Fruit fly (Drosophila melanogaster): ENCODE measurements around the gene CG11885.
A peak's percentile ranks its signal among the peaks of the same experiment; 100 is the strongest.

CG11885 gene

DNA sequence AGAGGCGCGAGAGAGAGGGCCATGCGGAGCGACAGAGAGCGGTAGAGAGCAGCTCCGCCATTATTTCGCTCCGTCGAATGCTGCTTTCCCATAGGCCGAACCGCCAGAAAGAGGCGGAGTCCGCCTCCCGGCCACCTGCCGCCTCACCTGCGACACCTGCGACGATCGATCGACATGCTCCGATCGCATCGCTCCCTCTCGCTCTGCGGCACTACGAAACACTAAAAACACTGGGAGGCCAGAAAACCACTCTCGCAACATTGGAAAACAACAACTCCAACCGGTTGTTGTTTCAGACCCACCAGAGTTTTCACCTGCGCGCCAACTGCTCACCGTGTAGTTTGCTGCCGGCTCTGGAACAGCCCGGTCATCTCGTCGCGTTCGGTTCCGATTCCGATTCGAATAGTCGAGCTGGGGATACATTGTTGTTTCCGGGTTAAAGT is 43.4 kb downstream of the CG11885 start, which contains the start of gene al (continued):
- TF ChIP-seq NK7.1 (GFP tag; optimal IDR thresholded peaks at IDR 0.05) (no peak), vvl (GFP tag; IDR thresholded peaks at IDR 0.05) (peak; percentile 49), CG31441 (GFP tag; IDR thresholded peaks at IDR 0.05) (no peak), cato (GFP tag; optimal IDR thresholded peaks at IDR 0.05; ENCODE audit: borderline replicate concordance) (no peak), Nf-YB (GFP tag; optimal IDR thresholded peaks at IDR 0.05) (peak; percentile 98), crol (GFP tag; IDR thresholded peaks at IDR 0.05) (peak; percentile 95), Scr (GFP tag; IDR thresholded peaks at IDR 0.05; ENCODE audit: partially characterized antibody) (0 out of 2 replicates have a peak, but pooled peaks have one; percentile 21), oc (tag; optimal IDR thresholded peaks at IDR 0.05) (peak; percentile 18), CG10147 (GFP tag; optimal IDR thresholded peaks at IDR 0.05) (no peak), CG11504 (tag; optimal IDR thresholded peaks at IDR 0.05) (peak; percentile 34), ci (GFP tag; IDR thresholded peaks at IDR 0.05) (peak; percentile 69; the same call in 2 of the 3 replicates), cg (GFP tag; optimal IDR thresholded peaks at IDR 0.05) (peak; percentile 48), grn (GFP tag; optimal IDR thresholded peaks at IDR 0.05) (peak; percentile 61), Bgb (GFP tag; IDR thresholded peaks at IDR 0.05; ENCODE audit: partially characterized antibody) (peak; percentile 6; the same call in 1 of the 2 replicates), onecut (GFP tag; IDR thresholded peaks at IDR 0.05) (peak; percentile 82), Rfx (GFP tag; IDR thresholded peaks at IDR 0.05) (no peak), CG13123 (GFP tag; optimal IDR thresholded peaks at IDR 0.05) (no peak), CoRest (tag; optimal IDR thresholded peaks at IDR 0.05) (peak; percentile 39), Dek (tag; optimal IDR thresholded peaks at IDR 0.05) (no peak)

DNA sequence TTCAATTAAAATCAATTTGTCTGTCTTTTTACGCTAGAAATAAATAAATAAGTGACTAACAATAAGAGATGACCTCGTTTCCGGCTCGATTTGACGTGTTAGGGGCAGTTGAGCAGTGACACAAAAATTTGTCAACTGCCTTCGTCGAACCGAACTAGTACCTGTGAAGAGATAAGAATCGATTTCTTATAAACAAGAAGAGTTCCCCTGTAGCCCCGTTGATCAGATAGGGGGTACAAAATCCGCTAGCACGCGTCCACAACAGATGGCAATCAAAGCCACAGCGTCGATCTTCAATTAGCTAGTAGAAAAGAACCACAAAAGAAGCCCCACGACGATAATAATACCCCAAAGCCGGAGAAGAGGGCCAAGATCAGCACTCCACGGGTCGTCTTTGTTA is 49.5 kb downstream of the CG11885 start:
- TF ChIP-seq Hey (tag; optimal IDR thresholded peaks at IDR 0.05) (peak; percentile 37), sens (GFP tag) (no peak), Vsx1 (GFP tag; optimal IDR thresholded peaks at IDR 0.05) (peak; percentile 21), grn (GFP tag; optimal IDR thresholded peaks at IDR 0.05) (peak; percentile 94), sug (tag; optimal IDR thresholded peaks at IDR 0.05) (peak; percentile 21)

All from whole organism, embryonic.